Fruit fly (Drosophila melanogaster) S2 (cell line): ENCODE measurements around the gene CG14882.

Experiments used
- CG8478 ChIP-seq: fragments of >200 bp; optimal IDR thresholded peaks from 2 replicates; lab custom pipeline; 2018
- CTCF ChIP-seq, 2 experiments: fragments of >200 bp; optimal IDR thresholded peaks; 2 replicates each; lab custom pipeline; 2018

dm6 chr3R:16454192-16454591, 11.2 kb downstream of the CG14882 start, which contains the start of gene CG10405:
- TF ChIP-seq CG8478 (lab: Kevin White, UChicago), result no peak
- no peak for TF ChIP-seq CTCF (optimal IDR thresholded peaks at IDR 0.05; lab: Kevin White, UChicago)
